Fruit fly (Drosophila melanogaster): ENCODE measurements around the gene CG34247.

Gene CG34247

DNA sequence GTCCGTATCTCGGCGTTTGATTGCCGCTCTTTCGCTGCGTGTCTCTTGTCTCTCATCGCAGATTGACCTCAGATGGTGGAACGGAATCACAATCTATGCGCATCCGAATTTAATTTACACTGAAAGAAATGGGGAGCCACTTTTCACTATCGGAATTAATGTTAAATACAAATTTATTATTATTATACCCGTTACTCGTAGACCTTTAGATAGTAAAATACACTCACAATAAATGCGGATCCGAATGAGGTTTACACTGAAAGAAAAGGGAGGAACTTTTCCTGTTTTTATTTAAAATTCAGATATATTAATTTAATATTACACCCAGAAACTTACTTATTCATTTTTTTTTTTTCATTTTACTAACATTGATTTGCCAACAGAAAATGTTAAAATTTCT lies 27.7 kb upstream of the CG34247 start (continued):
- TF ChIP-seq jumu (GFP tag; optimal IDR thresholded peaks at IDR 0.05) (no peak), CG14050 (GFP tag; IDR thresholded peaks at IDR 0.05) (no peak), CG34224 (GFP tag; IDR thresholded peaks at IDR 0.05; ENCODE audit: partially characterized antibody) (no peak), bowl (GFP tag; IDR thresholded peaks at IDR 0.05) (no peak), Med (GFP tag) (no peak), Oli (tag; optimal IDR thresholded peaks at IDR 0.05) (peak; percentile 61), CG8388 (GFP tag; optimal IDR thresholded peaks at IDR 0.05) (no peak), CG3065 (GFP tag; optimal IDR thresholded peaks at IDR 0.05) (no peak), HLHmδ (GFP tag; optimal IDR thresholded peaks at IDR 0.05) (no peak), CG7839 (tag; optimal IDR thresholded peaks at IDR 0.05) (peak; percentile 39), tin (GFP tag; optimal IDR thresholded peaks at IDR 0.05) (peak; percentile 10), chif (GFP tag; optimal IDR thresholded peaks at IDR 0.05) (no peak), CG8290 (GFP tag; optimal IDR thresholded peaks at IDR 0.05) (no peak), CG8290 (tag; optimal IDR thresholded peaks at IDR 0.05) (no peak), CG17568 (GFP tag; optimal IDR thresholded peaks at IDR 0.05) (no peak), CG9876 (GFP tag; optimal IDR thresholded peaks at IDR 0.05) (no peak), CG4424 (GFP tag; optimal IDR thresholded peaks at IDR 0.05) (peak; percentile 38), D19B (GFP tag; optimal IDR thresholded peaks at IDR 0.05) (no peak), row (GFP tag; IDR thresholded peaks at IDR 0.05) (peak; percentile 34; the same call in 1 of the 3 replicates), CG7963 (GFP tag; IDR thresholded peaks at IDR 0.05; ENCODE audit: partially characterized antibody) (no peak), vvl (GFP tag; IDR thresholded peaks at IDR 0.05) (peak; percentile 40; the same call in 1 of the 2 replicates), seq (GFP tag; IDR thresholded peaks at IDR 0.05) (peak; percentile 73), CG3995 (GFP tag; optimal IDR thresholded peaks at IDR 0.05) (no peak), CG12071 (GFP tag; optimal IDR thresholded peaks at IDR 0.05) (no peak), CG11085 (GFP tag; IDR thresholded peaks at IDR 0.05) (no peak), CG7928 (GFP tag; optimal IDR thresholded peaks at IDR 0.05) (no peak), CG2116 (GFP tag; optimal IDR thresholded peaks at IDR 0.05) (no peak), CG7271 (tag; optimal IDR thresholded peaks at IDR 0.05) (no peak), CG16813 (GFP tag; IDR thresholded peaks at IDR 0.05; ENCODE audit: partially characterized antibody) (no peak), gsb (GFP tag; IDR thresholded peaks at IDR 0.05) (no peak), HLH4C (GFP tag; IDR thresholded peaks at IDR 0.05; ENCODE audit: partially characterized antibody) (no peak), vfl (GFP tag; optimal IDR thresholded peaks at IDR 0.05) (no peak), Fer2 (tag; optimal IDR thresholded peaks at IDR 0.05) (no peak), emc (GFP tag; optimal IDR thresholded peaks at IDR 0.05) (no peak), Dfd (GFP tag; optimal IDR thresholded peaks at IDR 0.05) (no peak), E2f1 (GFP tag; IDR thresholded peaks at IDR 0.05) (peak; percentile 33; the same call in 1 of the 2 replicates), CG1602 (GFP tag; optimal IDR thresholded peaks at IDR 0.05) (no peak), cato (GFP tag; optimal IDR thresholded peaks at IDR 0.05; ENCODE audit: borderline replicate concordance) (no peak), Hr39 (optimal IDR thresholded peaks at IDR 0.05) (no peak), CG6683 (GFP tag; optimal IDR thresholded peaks at IDR 0.05) (no peak), Hr51 (GFP tag; optimal IDR thresholded peaks at IDR 0.05) (peak in 1 of 2 experiments; percentile 69), ash1 (GFP tag; optimal IDR thresholded peaks at IDR 0.05) (no peak), ERR (GFP tag; optimal IDR thresholded peaks at IDR 0.05) (no peak), CG11723 (GFP tag; optimal IDR thresholded peaks at IDR 0.05) (no peak), CG17361 (GFP tag; IDR thresholded peaks at IDR 0.05) (no peak), CG17385 (GFP tag; optimal IDR thresholded peaks at IDR 0.05) (peak; percentile 13), dysf (GFP tag; IDR thresholded peaks at IDR 0.05) (peak; percentile 61; the same call in 2 of the 3 replicates), unc-4 (GFP tag; IDR thresholded peaks at IDR 0.05; ENCODE audit: partially characterized antibody) (no peak), kay (GFP tag; optimal IDR thresholded peaks at IDR 0.05) (no peak), sisA (GFP tag; IDR thresholded peaks at IDR 0.05) (peak; percentile 15; the same call in 1 of the 2 replicates), onecut (GFP tag; IDR thresholded peaks at IDR 0.05) (0 out of 2 replicates have a peak, but pooled peaks have one; percentile 7), Bgb (GFP tag; IDR thresholded peaks at IDR 0.05; ENCODE audit: partially characterized antibody) (no peak)
